Worm (Caenorhabditis elegans) whole organism, L1 larva: ENCODE results near the gene ZK112.4.

Source experiments
- C16A3.4 ChIP-seq: fragments of 150-350 bp; optimal IDR thresholded peaks from 2 replicates; lab custom pipeline; 2014; ENCODE audit warnings: missing biosample characterization, missing genetic modification characterization
- C34B4.2 ChIP-seq: sonication (generic microtip); optimal IDR thresholded peaks from 2 replicates; lab custom pipeline; 2017; ENCODE audit warnings: mild to moderate bottlenecking, missing genetic modification characterization, missing compliant biosample characterization
- F16B12.6 ChIP-seq: fragments of 150-350 bp; optimal IDR thresholded peaks from 2 replicates; lab custom pipeline; 2014; ENCODE audit warnings: missing biosample characterization, missing genetic modification characterization
- alr-1 ChIP-seq: fragments of 200-800 bp; sonication (Bioruptor generic); optimal IDR thresholded peaks from 2 replicates; lab custom pipeline; 2018; ENCODE audit warnings: borderline replicate concordance, mild to moderate bottlenecking, missing genetic modification characterization, missing compliant biosample characterization
- ceh-8 ChIP-seq: fragments of 200-800 bp; sonication (Bioruptor generic); optimal IDR thresholded peaks from 2 replicates; lab custom pipeline; 2018; ENCODE audit warnings: mild to moderate bottlenecking, missing genetic modification characterization, moderate library complexity, missing compliant biosample characterization
- ceh-82 ChIP-seq, 3 experiments: fragments of 150-350 bp in 1 of 3; sonication (generic microtip) in 2 of 3; optimal IDR thresholded peaks; 2 replicates each; lab custom pipeline; 2014 to 2017; ENCODE audit warnings: missing biosample characterization in 3 of 3, missing genetic modification characterization in 3 of 3
- ces-1 ChIP-seq: fragments of 150-350 bp; optimal IDR thresholded peaks from 2 replicates; lab custom pipeline; 2014; ENCODE audit warnings: missing biosample characterization, missing genetic modification reagents, missing genetic modification characterization
- dsc-1 ChIP-seq: sonication (generic microtip); optimal IDR thresholded peaks from 2 replicates; lab custom pipeline; 2016; ENCODE audit warnings: mild to moderate bottlenecking, missing genetic modification characterization, missing compliant biosample characterization
- egl-13 ChIP-seq: sonication (generic microtip); optimal IDR thresholded peaks from 2 replicates; lab custom pipeline; 2016; ENCODE audit warnings: missing genotype, missing genetic modification reagents, missing genetic modification characterization, missing compliant biosample characterization
- ets-5 ChIP-seq: fragments of 200-800 bp; sonication (Bioruptor generic); IDR thresholded peaks from 2 replicates; pipeline ENCODE4 v1.3.6; 2022; ENCODE audit warnings: missing genetic modification characterization, missing compliant biosample characterization
- fkh-4 ChIP-seq: sonication (generic microtip); optimal IDR thresholded peaks from 2 replicates; lab custom pipeline; 2016; ENCODE audit warnings: missing compliant biosample characterization, missing genetic modification characterization, borderline replicate concordance
- fkh-8 ChIP-seq: sonication (generic microtip); optimal IDR thresholded peaks from 2 replicates; lab custom pipeline; 2016; ENCODE audit warnings: mild to moderate bottlenecking, missing genetic modification characterization, missing compliant biosample characterization
- grh-1 ChIP-seq: fragments of 200-800 bp; sonication (Bioruptor generic); IDR thresholded peaks from 2 replicates; pipeline ENCODE4 v1.3.6; 2022; ENCODE audit warnings: missing genetic modification reagents, missing genetic modification characterization, missing compliant biosample characterization
- hlh-4 ChIP-seq: sonication (generic microtip); optimal IDR thresholded peaks from 2 replicates; lab custom pipeline; 2016; ENCODE audit warnings: mild to moderate bottlenecking, missing genetic modification characterization, missing compliant biosample characterization
- hpl-2 ChIP-seq: fragments of 150-350 bp; optimal IDR thresholded peaks from 2 replicates; lab custom pipeline; 2014; ENCODE audit warnings: missing biosample characterization, missing genetic modification reagents, missing genetic modification characterization
- irx-1 ChIP-seq: sonication (generic microtip); optimal IDR thresholded peaks from 2 replicates; lab custom pipeline; 2016; ENCODE audit warnings: missing genetic modification characterization, missing compliant biosample characterization
- jun-1 ChIP-seq: fragments of 150-350 bp; optimal IDR thresholded peaks from 2 replicates; lab custom pipeline; 2014; ENCODE audit warnings: missing biosample characterization, missing genetic modification reagents, missing genetic modification characterization
- lin-14 ChIP-seq: fragments of 200-800 bp; sonication (Bioruptor generic); optimal IDR thresholded peaks from 2 replicates; lab custom pipeline; 2018; ENCODE audit warnings: mild to moderate bottlenecking, missing genetic modification characterization, moderate library complexity, missing compliant biosample characterization
- lin-39 ChIP-seq: fragments of 150-350 bp; optimal IDR thresholded peaks from 2 replicates; lab custom pipeline; 2014; ENCODE audit warnings: missing biosample characterization, missing genetic modification reagents, missing genetic modification characterization
- lsy-2 ChIP-seq, 2 experiments: fragments of 150-350 bp; optimal IDR thresholded peaks; 2 replicates each; lab custom pipeline; 2014; ENCODE audit warnings: missing biosample characterization in 2 of 2, missing genetic modification characterization in 2 of 2
- mab-9 ChIP-seq: fragments of 200-800 bp; sonication (Bioruptor generic); IDR thresholded peaks from 2 replicates; pipeline ENCODE4 v1.3.6; 2022; ENCODE audit warnings: missing genetic modification reagents, missing genetic modification characterization, missing compliant biosample characterization
- mef-2 ChIP-seq: fragments of 150-350 bp; optimal IDR thresholded peaks from 2 replicates; lab custom pipeline; 2014; ENCODE audit warnings: missing biosample characterization, missing genetic modification characterization
- mep-1 ChIP-seq: fragments of 150-350 bp; optimal IDR thresholded peaks from 2 replicates; lab custom pipeline; 2014; ENCODE audit warnings: missing biosample characterization, missing genetic modification characterization
- nhr-12 ChIP-seq: sonication (generic microtip); optimal IDR thresholded peaks from 2 replicates; lab custom pipeline; 2017; ENCODE audit warnings: missing biosample characterization, missing genetic modification characterization
- nhr-19 ChIP-seq: fragments of 200-800 bp; sonication (Bioruptor generic); conservative IDR thresholded peaks from 2 replicates; pipeline ENCODE4 v1.3.6; 2022; ENCODE audit warnings: missing genetic modification characterization, missing compliant biosample characterization
- nhr-20 ChIP-seq: sonication (generic microtip); optimal IDR thresholded peaks from 2 replicates; lab custom pipeline; 2016; ENCODE audit warnings: mild to moderate bottlenecking, missing genetic modification characterization, missing compliant biosample characterization
- nhr-237 ChIP-seq: fragments of 150-350 bp; optimal IDR thresholded peaks from 2 replicates; lab custom pipeline; 2014; ENCODE audit warnings: missing biosample characterization, missing genetic modification characterization
- nhr-28 ChIP-seq: fragments of 150-350 bp; optimal IDR thresholded peaks from 2 replicates; lab custom pipeline; 2014; ENCODE audit warnings: missing biosample characterization, missing genetic modification characterization
- nhr-47 ChIP-seq: sonication (generic microtip); optimal IDR thresholded peaks from 2 replicates; lab custom pipeline; 2016; ENCODE audit warnings: mild to moderate bottlenecking, missing genetic modification characterization, moderate library complexity, missing compliant biosample characterization
- nhr-71 ChIP-seq: sonication (generic microtip); optimal IDR thresholded peaks from 2 replicates; lab custom pipeline; 2016; ENCODE audit warnings: mild to moderate bottlenecking, missing genetic modification characterization, moderate library complexity, missing compliant biosample characterization
- nhr-77 ChIP-seq: fragments of 150-350 bp; optimal IDR thresholded peaks from 2 replicates; lab custom pipeline; 2014; ENCODE audit warnings: missing biosample characterization, missing genetic modification characterization
- nhr-84 ChIP-seq: sonication (generic microtip); optimal IDR thresholded peaks from 2 replicates; lab custom pipeline; 2017; ENCODE audit warnings: missing biosample characterization, missing genetic modification characterization
- pag-3 ChIP-seq: sonication (generic microtip); optimal IDR thresholded peaks from 2 replicates; lab custom pipeline; 2017; ENCODE audit warnings: missing genetic modification characterization, mild to moderate bottlenecking, missing compliant biosample characterization, antibody characterized with exemption, borderline replicate concordance; ENCODE audit not compliant: insufficient read depth
- pax-3 ChIP-seq: fragments of 200-800 bp; sonication (Bioruptor generic); optimal IDR thresholded peaks from 2 replicates; lab custom pipeline; 2018; ENCODE audit warnings: mild to moderate bottlenecking, missing genetic modification characterization, moderate library complexity, missing compliant biosample characterization
- pqm-1 ChIP-seq: sonication (generic microtip); optimal IDR thresholded peaks from 3 replicates; lab custom pipeline; 2017; ENCODE audit warnings: missing biosample characterization, missing genetic modification characterization
- rnt-1 ChIP-seq: sonication (generic microtip); optimal IDR thresholded peaks from 2 replicates; lab custom pipeline; 2016; ENCODE audit warnings: mild to moderate bottlenecking, missing genetic modification characterization, moderate library complexity, missing compliant biosample characterization
- skn-1 ChIP-seq: fragments of 150-350 bp; optimal IDR thresholded peaks from 2 replicates; lab custom pipeline; 2014; ENCODE audit warnings: missing biosample characterization, missing genetic modification characterization
- snpc-4 ChIP-seq: fragments of 150-350 bp; optimal IDR thresholded peaks from 2 replicates; lab custom pipeline; 2014; ENCODE audit warnings: missing biosample characterization, missing genetic modification characterization
- snu-23 ChIP-seq: sonication (generic microtip); optimal IDR thresholded peaks from 2 replicates; lab custom pipeline; 2016; ENCODE audit warnings: missing genetic modification characterization, missing compliant biosample characterization
- sptf-1 ChIP-seq: fragments of 150-350 bp; optimal IDR thresholded peaks from 2 replicates; lab custom pipeline; 2014; ENCODE audit warnings: missing biosample characterization, missing genetic modification characterization
- tbx-2 ChIP-seq: sonication (generic microtip); optimal IDR thresholded peaks from 2 replicates; lab custom pipeline; 2016; ENCODE audit warnings: missing genetic modification characterization, missing compliant biosample characterization
- tlp-1 ChIP-seq: fragments of 150-350 bp; optimal IDR thresholded peaks from 2 replicates; lab custom pipeline; 2014; ENCODE audit warnings: missing biosample characterization, missing genetic modification characterization
- unc-130 ChIP-seq: fragments of 150-350 bp; optimal IDR thresholded peaks from 2 replicates; lab custom pipeline; 2017; ENCODE audit warnings: missing biosample characterization, missing genetic modification characterization, inconsistent platforms
- unc-30 ChIP-seq: sonication (generic microtip); optimal IDR thresholded peaks from 2 replicates; lab custom pipeline; 2017; ENCODE audit warnings: missing biosample characterization, missing genetic modification characterization
- unc-98 ChIP-seq: fragments of 200-800 bp; sonication (Bioruptor generic); IDR thresholded peaks from 2 replicates; pipeline ENCODE4 v1.3.6; 2022; ENCODE audit warnings: missing genetic modification characterization, missing compliant biosample characterization
- vab-15 ChIP-seq: sonication (generic microtip); optimal IDR thresholded peaks from 2 replicates; lab custom pipeline; 2017; ENCODE audit warnings: missing genotype, mild to moderate bottlenecking, missing genetic modification characterization, missing compliant biosample characterization
- xbp-1 ChIP-seq: sonication (generic microtip); optimal IDR thresholded peaks from 2 replicates; lab custom pipeline; 2016; ENCODE audit warnings: missing genetic modification characterization, missing compliant biosample characterization
- ztf-11 ChIP-seq, 2 experiments: sonication (generic microtip); optimal IDR thresholded peaks; 2 replicates each; lab custom pipeline; 2016 to 2017; ENCODE audit warnings: missing genetic modification characterization in 2 of 2, missing biosample characterization in 1 of 2, missing compliant biosample characterization in 1 of 2
- ztf-4 ChIP-seq: fragments of 150-350 bp; optimal IDR thresholded peaks from 2 replicates; lab custom pipeline; 2014; ENCODE audit warnings: missing biosample characterization, missing genetic modification characterization

ZK112.4 gene

DNA sequence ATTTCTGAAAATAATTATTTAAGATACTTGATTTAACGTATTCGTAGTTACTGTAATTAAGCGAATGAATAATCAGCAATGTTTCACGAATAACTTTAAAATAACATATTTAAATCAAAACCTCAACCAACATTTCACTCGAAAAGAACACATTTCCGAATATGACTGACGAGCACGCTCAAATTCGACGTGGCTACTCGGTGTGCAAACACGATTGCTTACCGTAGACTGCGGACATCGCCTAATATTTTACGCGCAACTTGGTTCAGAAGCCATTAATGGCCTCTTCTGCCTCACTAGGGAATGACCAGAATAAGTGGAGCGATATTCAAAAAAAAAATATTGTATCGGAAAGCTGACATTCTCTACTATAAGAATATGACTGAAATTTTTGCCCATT is 40.2 kb upstream of the ZK112.4 start, which contains the start of gene snu-23 (continued):
- TF ChIP-seq lsy-2 (tag; optimal IDR thresholded peaks at IDR 0.05; lab: Kevin White, UChicago) (peak; percentile 84 to 97), unc-98 (GFP tag; lab: Robert Waterston, UW) (no peak), ceh-8 (GFP tag; lab: Kevin White, UChicago) (no peak), nhr-20 (tag; lab: Kevin White, UChicago) (no peak), mab-9 (no peak), fkh-4 (tag; lab: Kevin White, UChicago) (no peak), rnt-1 (no peak), pag-3 (tag; lab: Kevin White, UChicago) (no peak), hlh-4 (tag; lab: Kevin White, UChicago) (no peak), lin-14 (GFP tag; lab: Kevin White, UChicago) (peak; percentile 24), nhr-12 (tag; lab: Kevin White, UChicago) (no peak), mef-2 (tag; lab: Kevin White, UChicago) (no peak), alr-1 (tag; lab: Kevin White, UChicago) (no peak), tlp-1 (no peak), nhr-77 (tag; lab: Kevin White, UChicago) (no peak), ztf-4 (tag; lab: Kevin White, UChicago) (no peak), egl-13 (tag; lab: Kevin White, UChicago) (no peak), jun-1 (tag; lab: Kevin White, UChicago) (no peak), xbp-1 (tag; lab: Kevin White, UChicago) (peak; percentile 9), pax-3 (tag; lab: Kevin White, UChicago) (no peak), snpc-4 (tag; lab: Kevin White, UChicago) (no peak), pqm-1 (tag; lab: Kevin White, UChicago) (no peak), sptf-1 (tag; lab: Kevin White, UChicago) (no peak), skn-1 (no peak), ces-1 (GFP tag; lab: Kevin White, UChicago) (no peak), lin-39 (tag; lab: Kevin White, UChicago) (no peak), nhr-28 (no peak), dsc-1 (tag; lab: Kevin White, UChicago) (no peak), nhr-84 (no peak), ztf-11 (tag; optimal IDR thresholded peaks at IDR 0.05; lab: Kevin White, UChicago) (no peak), mep-1 (tag; lab: Kevin White, UChicago) (peak; percentile 46), nhr-237 (tag; lab: Kevin White, UChicago) (no peak), F16B12.6 (tag; lab: Kevin White, UChicago) (peak; percentile 81), nhr-71 (peak; percentile 10), unc-130 (peak; percentile 35), C16A3.4 (tag; lab: Kevin White, UChicago) (no peak), hpl-2 (GFP tag; lab: Kevin White, UChicago) (no peak)

DNA sequence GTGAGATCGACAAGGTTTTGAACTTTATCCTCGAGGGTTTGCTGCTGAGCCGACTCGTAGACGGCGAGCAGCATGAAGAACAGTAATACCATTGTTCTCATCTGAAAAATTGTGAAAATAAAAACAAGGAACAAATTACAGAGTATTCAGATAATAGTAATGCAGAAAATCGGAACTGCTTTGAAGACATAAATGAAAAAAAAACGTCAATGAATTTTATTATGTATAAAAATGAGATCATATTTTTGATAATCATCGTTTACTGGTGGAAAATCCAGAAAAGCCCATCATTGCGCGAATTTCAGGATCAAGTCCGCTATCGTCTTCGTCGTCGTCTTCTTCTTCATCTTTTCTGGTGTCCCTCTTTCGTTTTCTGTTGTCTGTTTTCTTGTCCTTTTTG is 39.2 kb upstream of the ZK112.4 start, which contains the start of gene ZK686.3:
TSS of gene ZK686.3 (minus strand) at position 101 of the 400 bp plus-strand sequence.
- TF ChIP-seq snu-23 (GFP tag; lab: Kevin White, UChicago) (no peak), mep-1 (tag; lab: Kevin White, UChicago) (no peak), nhr-47 (no peak), irx-1 (tag; lab: Kevin White, UChicago) (no peak), C34B4.2 (tag; lab: Kevin White, UChicago) (no peak), skn-1 (no peak), lsy-2 (tag; optimal IDR thresholded peaks at IDR 0.05; lab: Kevin White, UChicago) (no peak), grh-1 (GFP tag; lab: Robert Waterston, UW) (no peak), unc-30 (no peak), F16B12.6 (tag; lab: Kevin White, UChicago) (no peak), vab-15 (tag; lab: Kevin White, UChicago) (no peak), tlp-1 (no peak), fkh-8 (no peak), ceh-82 (tag; optimal IDR thresholded peaks at IDR 0.05; lab: Kevin White, UChicago) (no peak), ets-5 (GFP tag; lab: Robert Waterston, UW) (no peak), pag-3 (tag; lab: Kevin White, UChicago) (no peak), nhr-19 (no peak), ztf-11 (tag; optimal IDR thresholded peaks at IDR 0.05; lab: Kevin White, UChicago) (no peak), tbx-2 (tag; lab: Kevin White, UChicago) (no peak), nhr-20 (tag; lab: Kevin White, UChicago) (no peak)
